Fruit fly (Drosophila melanogaster) whole organism, prepupa: ENCODE data around the gene CG32563.
A peak's percentile ranks its signal among the peaks of the same experiment; 100 is the strongest.

Experiments
- Blimp-1 ChIP-seq: fragments of 200-800 bp; sonication (Bioruptor generic); optimal IDR thresholded peaks from 3 replicates; lab custom pipeline; 2017; ENCODE audit warnings: missing biosample characterization, missing genetic modification characterization, mild to moderate bottlenecking, moderate library complexity, missing genetic modification reagents
- CG10631 ChIP-seq: fragments of 200-800 bp; sonication (Bioruptor generic); optimal IDR thresholded peaks from 2 replicates; lab custom pipeline; 2016; ENCODE audit warnings: missing biosample characterization, missing genetic modification characterization
- CG11762 ChIP-seq: fragments of 200-800 bp; sonication (Bioruptor generic); optimal IDR thresholded peaks from 3 replicates; lab custom pipeline; 2016; ENCODE audit warnings: missing biosample characterization, missing genetic modification characterization; ENCODE audit not compliant: insufficient read depth
- CG15336 ChIP-seq: fragments of 200-800 bp; sonication (Bioruptor generic); IDR thresholded peaks from 2 replicates; pipeline ENCODE4 v1.3.6; 2022; ENCODE audit warnings: missing biosample characterization, missing genetic modification characterization
- CG1621 ChIP-seq: fragments of 200-800 bp; sonication (Bioruptor generic); optimal IDR thresholded peaks from 3 replicates; lab custom pipeline; 2018; ENCODE audit warnings: missing biosample characterization, mild to moderate bottlenecking, missing genetic modification characterization
- CG3032 ChIP-seq: fragments of 200-800 bp; optimal IDR thresholded peaks from 2 replicates; lab custom pipeline; 2019; ENCODE audit warnings: missing biosample characterization, mild to moderate bottlenecking, missing genetic modification characterization, moderate library complexity
- CG32006 ChIP-seq: fragments of 200-800 bp; sonication (Bioruptor generic); optimal IDR thresholded peaks from 3 replicates; lab custom pipeline; 2017; ENCODE audit warnings: missing biosample characterization, mild to moderate bottlenecking, missing genetic modification characterization
- CG34406 ChIP-seq: fragments of 200-800 bp; sonication (Bioruptor generic); optimal IDR thresholded peaks from 3 replicates; lab custom pipeline; 2016; ENCODE audit warnings: missing biosample characterization, missing genetic modification characterization
- CG3919 ChIP-seq: fragments of 200-800 bp; sonication (Bioruptor generic); optimal IDR thresholded peaks from 3 replicates; lab custom pipeline; 2016; ENCODE audit warnings: missing biosample characterization, missing genetic modification characterization
- CG4318 ChIP-seq: fragments of 200-800 bp; sonication (Bioruptor generic); optimal IDR thresholded peaks from 3 replicates; lab custom pipeline; 2017; ENCODE audit warnings: missing biosample characterization, mild to moderate bottlenecking, missing genetic modification characterization
- CG6163 ChIP-seq: fragments of 200-800 bp; sonication (Bioruptor generic); IDR thresholded peaks from 3 replicates; pipeline ENCODE4 v1.3.6; 2022; ENCODE audit warnings: missing biosample characterization, missing genetic modification characterization
- CG6792 ChIP-seq: fragments of 200-800 bp; sonication (Bioruptor generic); optimal IDR thresholded peaks from 3 replicates; lab custom pipeline; 2016; ENCODE audit warnings: missing biosample characterization, missing genetic modification characterization
- CG8119 ChIP-seq: fragments of 200-800 bp; sonication (Bioruptor generic); IDR thresholded peaks from 3 replicates; pipeline ENCODE4 v1.3.6; 2022; ENCODE audit warnings: missing biosample characterization, missing genetic modification characterization
- CG8319 ChIP-seq: fragments of 200-800 bp; sonication (Bioruptor generic); optimal IDR thresholded peaks from 3 replicates; lab custom pipeline; 2016; ENCODE audit warnings: missing biosample characterization, missing genetic modification characterization
- CG8632 ChIP-seq: fragments of 200-800 bp; sonication (Bioruptor generic); optimal IDR thresholded peaks from 3 replicates; lab custom pipeline; 2016; ENCODE audit warnings: missing biosample characterization, missing genetic modification characterization
- Eip75B ChIP-seq: fragments of 200-800 bp; sonication (Bioruptor generic); optimal IDR thresholded peaks from 3 replicates; lab custom pipeline; 2016; ENCODE audit warnings: missing biosample characterization, missing genetic modification characterization
- Eip78C ChIP-seq: fragments of 200-800 bp; sonication (Bioruptor generic); peaks from one replicate; lab custom pipeline; 2016; ENCODE audit warnings: missing biosample characterization, missing genetic modification characterization
- Eip93F ChIP-seq: fragments of 200-800 bp; sonication (Bioruptor generic); optimal IDR thresholded peaks from 2 replicates; lab custom pipeline; 2016; ENCODE audit warnings: missing biosample characterization, mild to moderate bottlenecking, missing genetic modification characterization
- Ets96B ChIP-seq: fragments of 200-800 bp; optimal IDR thresholded peaks from 2 replicates; lab custom pipeline; 2019; ENCODE audit warnings: missing biosample characterization, mild to moderate bottlenecking, missing genetic modification characterization, moderate library complexity
- Hr4 ChIP-seq: fragments of 200-800 bp; sonication (Bioruptor generic); optimal IDR thresholded peaks from 3 replicates; lab custom pipeline; 2016; ENCODE audit warnings: missing biosample characterization, missing genetic modification characterization
- Lpt ChIP-seq: fragments of 200-800 bp; sonication (Bioruptor generic); optimal IDR thresholded peaks from 3 replicates; lab custom pipeline; 2016; ENCODE audit warnings: missing biosample characterization, missing genetic modification characterization
- Met ChIP-seq: fragments of 200-800 bp; sonication (Bioruptor generic); optimal IDR thresholded peaks from 3 replicates; lab custom pipeline; 2016; ENCODE audit warnings: missing biosample characterization, missing genetic modification characterization
- OdsH ChIP-seq: fragments of 200-800 bp; sonication (Bioruptor generic); optimal IDR thresholded peaks from 3 replicates; lab custom pipeline; 2016; ENCODE audit warnings: missing biosample characterization, missing genetic modification characterization
- Smox ChIP-seq: fragments of 200-800 bp; sonication (Bioruptor generic); optimal IDR thresholded peaks from 3 replicates; lab custom pipeline; 2016; ENCODE audit warnings: missing biosample characterization, missing genetic modification characterization
- Sox102F ChIP-seq: fragments of 200-800 bp; sonication (Bioruptor generic); optimal IDR thresholded peaks from 2 replicates; lab custom pipeline; 2016; ENCODE audit warnings: missing biosample characterization, mild to moderate bottlenecking, missing genetic modification characterization
- Sox14 ChIP-seq: fragments of 200-800 bp; sonication (Bioruptor generic); optimal IDR thresholded peaks from 3 replicates; lab custom pipeline; 2016; ENCODE audit warnings: missing biosample characterization, missing genetic modification characterization
- Sox15 ChIP-seq: fragments of 200-800 bp; sonication (Bioruptor generic); optimal IDR thresholded peaks from 3 replicates; lab custom pipeline; 2016; ENCODE audit warnings: missing biosample characterization, missing genetic modification characterization
- achi ChIP-seq: fragments of 200-800 bp; sonication (Bioruptor generic); optimal IDR thresholded peaks from 3 replicates; lab custom pipeline; 2016; ENCODE audit warnings: missing biosample characterization, missing genetic modification characterization
- acj6 ChIP-seq: fragments of 200-800 bp; sonication (Bioruptor generic); optimal IDR thresholded peaks from 3 replicates; lab custom pipeline; 2016; ENCODE audit warnings: missing biosample characterization, missing genetic modification characterization
- cyc ChIP-seq: fragments of 200-800 bp; sonication (Bioruptor generic); optimal IDR thresholded peaks from 3 replicates; lab custom pipeline; 2016; ENCODE audit warnings: missing biosample characterization, missing genetic modification characterization
- esn ChIP-seq: fragments of 200-800 bp; sonication (Bioruptor generic); optimal IDR thresholded peaks from 2 replicates; lab custom pipeline; 2016; ENCODE audit warnings: missing biosample characterization, mild to moderate bottlenecking, missing genetic modification characterization, moderate library complexity
- fd85E ChIP-seq: fragments of 200-800 bp; sonication (Bioruptor generic); optimal IDR thresholded peaks from 3 replicates; lab custom pipeline; 2016; ENCODE audit warnings: missing biosample characterization, missing genetic modification characterization
- fkh ChIP-seq: fragments of 200-800 bp; sonication (Bioruptor generic); optimal IDR thresholded peaks from 3 replicates; lab custom pipeline; 2017; ENCODE audit warnings: missing biosample characterization, mild to moderate bottlenecking, missing genetic modification characterization, moderate library complexity
- lz ChIP-seq: fragments of 200-800 bp; sonication (Bioruptor generic); optimal IDR thresholded peaks from 3 replicates; lab custom pipeline; 2016; ENCODE audit warnings: missing biosample characterization, missing genetic modification characterization
- net ChIP-seq: fragments of 200-800 bp; sonication (Bioruptor generic); optimal IDR thresholded peaks from 3 replicates; lab custom pipeline; 2016; ENCODE audit warnings: missing biosample characterization, missing genetic modification characterization
- salr ChIP-seq, 2 experiments: fragments of 200-800 bp; sonication (Bioruptor generic); optimal IDR thresholded peaks; 3 replicates each; lab custom pipeline; 2016 to 2018; ENCODE audit warnings: missing biosample characterization in 2 of 2, missing genetic modification characterization in 2 of 2, mild to moderate bottlenecking in 1 of 2
- spab ChIP-seq: fragments of 200-800 bp; sonication (Bioruptor generic); optimal IDR thresholded peaks from 2 replicates; lab custom pipeline; 2017; ENCODE audit warnings: missing biosample characterization, mild to moderate bottlenecking, missing genetic modification characterization, missing genetic modification reagents
- svp ChIP-seq: fragments of 200-800 bp; sonication (Bioruptor generic); peaks from one replicate; lab custom pipeline; 2016; ENCODE audit warnings: missing biosample characterization, missing genetic modification characterization
- topi ChIP-seq: fragments of 200-800 bp; sonication (Bioruptor generic); optimal IDR thresholded peaks from 3 replicates; lab custom pipeline; 2016; ENCODE audit warnings: missing biosample characterization, missing genetic modification characterization
- vri ChIP-seq: fragments of 200-800 bp; sonication (Bioruptor generic); optimal IDR thresholded peaks from 3 replicates; lab custom pipeline; 2016; ENCODE audit warnings: missing biosample characterization, mild to moderate bottlenecking, missing genetic modification characterization

The CG32563 gene

dm6 chrX:17178484-17178921, 29.7 kb upstream of the CG32563 start (continued):
- TF ChIP-seq Lpt (GFP tag; lab: Kevin White, UChicago) = no peak
- TF ChIP-seq Ets96B (tag; lab: Kevin White, UChicago) = peak; percentile 97
- TF ChIP-seq fkh = peak; percentile 69
- no peak for TF ChIP-seq CG32006 (GFP tag; lab: Kevin White, UChicago)
- peak; percentile 6 for TF ChIP-seq CG8632 (GFP tag; lab: Kevin White, UChicago)
- peak; percentile 90 for TF ChIP-seq lz (GFP tag; lab: Kevin White, UChicago)
- TF ChIP-seq Sox102F (GFP tag; lab: Kevin White, UChicago) = no peak
- TF ChIP-seq CG11762 = peak; percentile 98
- TF ChIP-seq Met = peak; percentile 42
- TF ChIP-seq svp (GFP tag; lab: Kevin White, UChicago) = peak; percentile 100
- peak; percentile 37 for TF ChIP-seq Sox14
- peak; percentile 98 for TF ChIP-seq cyc (GFP tag; lab: Kevin White, UChicago)
- peak; percentile 92 for TF ChIP-seq fd85E (GFP tag; lab: Kevin White, UChicago)
- peak; percentile 34 for TF ChIP-seq OdsH (GFP tag; lab: Kevin White, UChicago)
- peak; percentile 89 to 93 for TF ChIP-seq salr (GFP tag; optimal IDR thresholded peaks at IDR 0.05; lab: Kevin White, UChicago)

dm6 chrX:17180523-17180922, 27.7 kb upstream of the CG32563 start:
- TF ChIP-seq Sox15 = no peak
- no peak for TF ChIP-seq Eip93F (GFP tag; lab: Kevin White, UChicago)
- no peak for TF ChIP-seq esn (GFP tag; lab: Kevin White, UChicago)
- TF ChIP-seq CG3919 (GFP tag; lab: Kevin White, UChicago) = no peak
- no peak for TF ChIP-seq CG8632 (GFP tag; lab: Kevin White, UChicago)
- no peak for TF ChIP-seq spab (GFP tag; lab: Kevin White, UChicago)
- no peak for TF ChIP-seq Eip75B (GFP tag; lab: Kevin White, UChicago)
- TF ChIP-seq CG6792 (GFP tag; lab: Kevin White, UChicago) = no peak

- no peak for TF ChIP-seq CG1621 (tag; lab: Kevin White, UChicago)
- peak; percentile 30 for TF ChIP-seq Met
- TF ChIP-seq CG15336 (GFP tag; lab: Robert Waterston, UW) = peak; percentile 52; the same call in 1 of the 2 replicates
- peak; percentile 48 for TF ChIP-seq esn (GFP tag; lab: Kevin White, UChicago)
- TF ChIP-seq CG6792 (GFP tag; lab: Kevin White, UChicago) = peak; percentile 37
- no peak for TF ChIP-seq fd85E (GFP tag; lab: Kevin White, UChicago)
- TF ChIP-seq CG6163 (GFP tag; lab: Robert Waterston, UW) = 0 out of 3 replicates have a peak, but pooled peaks have one; percentile 21
- peak; percentile 37 for TF ChIP-seq vri (GFP tag; lab: Kevin White, UChicago)
- TF ChIP-seq CG3032 (tag; lab: Kevin White, UChicago) = no peak
- peak; percentile 12 for TF ChIP-seq net (GFP tag; lab: Kevin White, UChicago)
- peak; percentile 10 for TF ChIP-seq Hr4
- TF ChIP-seq CG4318 = no peak
- TF ChIP-seq topi (GFP tag; lab: Kevin White, UChicago) = peak; percentile 16
- TF ChIP-seq CG3919 (GFP tag; lab: Kevin White, UChicago) = peak; percentile 23
- TF ChIP-seq CG34406 (GFP tag; lab: Kevin White, UChicago) = peak; percentile 25
- peak; percentile 19 for TF ChIP-seq cyc (GFP tag; lab: Kevin White, UChicago)
- TF ChIP-seq Eip75B (GFP tag; lab: Kevin White, UChicago) = no peak
- peak; percentile 13 for TF ChIP-seq CG8319
- TF ChIP-seq Sox102F (GFP tag; lab: Kevin White, UChicago) = no peak
- peak; percentile 69 for TF ChIP-seq svp (GFP tag; lab: Kevin White, UChicago)
- TF ChIP-seq CG32006 (GFP tag; lab: Kevin White, UChicago) = peak; percentile 53
- TF ChIP-seq OdsH (GFP tag; lab: Kevin White, UChicago) = peak; percentile 41
- peak; percentile 33 for TF ChIP-seq Smox (GFP tag; lab: Kevin White, UChicago)
- no peak for TF ChIP-seq Sox15
- peak; percentile 34 for TF ChIP-seq acj6 (GFP tag; lab: Kevin White, UChicago)
- TF ChIP-seq CG10631 (GFP tag; lab: Kevin White, UChicago) = peak; percentile 11
- TF ChIP-seq Blimp-1 (GFP tag; lab: Kevin White, UChicago) = peak; percentile 46
- TF ChIP-seq CG8119 (GFP tag; lab: Robert Waterston, UW) = peak; percentile 50; the same call in 2 of the 3 replicates
- peak; percentile 73 for TF ChIP-seq Eip78C
- peak; percentile 58 for TF ChIP-seq CG8632 (GFP tag; lab: Kevin White, UChicago)
- peak; percentile 37 for TF ChIP-seq achi (GFP tag; lab: Kevin White, UChicago)
These were observed 26.7 kb upstream of the CG32563 start for dm6 chrX:17181264-17182198.
